Fruit fly (Drosophila melanogaster) whole organism: Measurements from ENCODE around the gene mRpL51.

Experiments
- CG8478 ChIP-seq: fragments of >200 bp; optimal IDR thresholded peaks from 2 replicates; lab custom pipeline; 2018; ENCODE audit warnings: inconsistent platforms
- Dll ChIP-seq: fragments of >200 bp; optimal IDR thresholded peaks from 2 replicates; lab custom pipeline; 2017
- EcR ChIP-seq, 2 experiments: fragments of >200 bp; optimal IDR thresholded peaks; 2 replicates each; lab custom pipeline; 2017; ENCODE audit warnings: missing biosample characterization in 2 of 2, missing genetic modification characterization in 2 of 2, missing genetic modification reagents in 2 of 2
- pan ChIP-seq: fragments of >200 bp; optimal IDR thresholded peaks from 2 replicates; lab custom pipeline; 2017
- psq ChIP-seq: fragments of >200 bp; optimal IDR thresholded peaks from 2 replicates; lab custom pipeline; 2017
- usp ChIP-seq: fragments of >200 bp; optimal IDR thresholded peaks from 2 replicates; lab custom pipeline; 2017; ENCODE audit warnings: missing biosample characterization, missing genetic modification characterization, mixed read lengths

The mRpL51 gene

dm6 chr2L:8522781-8523180, 5.6 kb upstream of the mRpL51 start:
- TF ChIP-seq EcR (GFP tag; optimal IDR thresholded peaks at IDR 0.05; lab: Kevin White, UChicago), result no peak

- TF ChIP-seq pan (lab: Kevin White, UChicago) (no peak), CG8478 (lab: Kevin White, UChicago) (no peak), EcR (GFP tag; optimal IDR thresholded peaks at IDR 0.05; lab: Kevin White, UChicago) (no peak), usp (GFP tag; lab: Kevin White, UChicago) (no peak), Dll (no peak), psq (lab: Kevin White, UChicago) (no peak)
Observed at dm6 chr2L:8521724-8522309, 4.6 kb upstream of the mRpL51 start, which contains the start of gene Acer. Gene Acer, plus strand, starts transcription at chr2L:8521933.

dm6 chr2L:8519390-8519789, 2.2 kb upstream of the mRpL51 start, which contains the start of gene Sgp:
Gene Sgp, plus strand, starts transcription at chr2L:8519690.
- TF ChIP-seq Dll (no peak), pan (lab: Kevin White, UChicago) (no peak), EcR (GFP tag; optimal IDR thresholded peaks at IDR 0.05; lab: Kevin White, UChicago) (no peak), CG8478 (lab: Kevin White, UChicago) (no peak)

- no peak for TF ChIP-seq usp (GFP tag; lab: Kevin White, UChicago)
- TF ChIP-seq CG8478 (lab: Kevin White, UChicago), result no peak
- TF ChIP-seq pan (lab: Kevin White, UChicago), result no peak
- TF ChIP-seq psq (lab: Kevin White, UChicago), result no peak
- TF ChIP-seq Dll, result no peak
- no peak for TF ChIP-seq EcR (GFP tag; optimal IDR thresholded peaks at IDR 0.05; lab: Kevin White, UChicago)
Observed at dm6 chr2L:8514748-8515147, 2.4 kb downstream of the mRpL51 start, which contains the start of the genes CG13097 and PIG-U. Gene CG13097, minus strand, starts transcription at chr2L:8514868. Gene PIG-U, plus strand, starts transcription at chr2L:8515096.

- TF ChIP-seq usp (GFP tag; lab: Kevin White, UChicago) (no peak), CG8478 (lab: Kevin White, UChicago) (no peak), EcR (GFP tag; optimal IDR thresholded peaks at IDR 0.05; lab: Kevin White, UChicago) (no peak), psq (lab: Kevin White, UChicago) (no peak), Dll (no peak), pan (lab: Kevin White, UChicago) (no peak)
Observed at dm6 chr2L:8511723-8512122, 5.5 kb downstream of the mRpL51 start, which contains the start of gene CG13096. Gene CG13096, minus strand, starts transcription at chr2L:8511866.

- TF ChIP-seq Dll (no peak), CG8478 (lab: Kevin White, UChicago) (no peak), psq (lab: Kevin White, UChicago) (no peak), pan (lab: Kevin White, UChicago) (no peak), EcR (GFP tag; optimal IDR thresholded peaks at IDR 0.05; lab: Kevin White, UChicago) (no peak), usp (GFP tag; lab: Kevin White, UChicago) (no peak)
Observed at dm6 chr2L:8506729-8507128, 10.5 kb downstream of the mRpL51 start, which contains the start of gene Dh31. Gene Dh31, minus strand, starts transcription at chr2L:8506845.

- no peak for TF ChIP-seq Dll
- TF ChIP-seq CG8478 (lab: Kevin White, UChicago), result no peak
- TF ChIP-seq EcR (GFP tag; optimal IDR thresholded peaks at IDR 0.05; lab: Kevin White, UChicago), result no peak
- no peak for TF ChIP-seq psq (lab: Kevin White, UChicago)
- TF ChIP-seq usp (GFP tag; lab: Kevin White, UChicago), result no peak
- TF ChIP-seq pan (lab: Kevin White, UChicago), result no peak
Observed at dm6 chr2L:8496269-8496668, 20.9 kb downstream of the mRpL51 start, which contains the start of gene Bace. Gene Bace, minus strand, starts transcription at chr2L:8496307.

dm6 chr2L:8490439-8490838, 26.7 kb downstream of the mRpL51 start, which contains the start of gene CG43400:
Gene CG43400, plus strand, starts transcription at chr2L:8490739.
- TF ChIP-seq CG8478 (lab: Kevin White, UChicago) (no peak), usp (GFP tag; lab: Kevin White, UChicago) (no peak), psq (lab: Kevin White, UChicago) (no peak), EcR (GFP tag; optimal IDR thresholded peaks at IDR 0.05; lab: Kevin White, UChicago) (no peak), Dll (no peak), pan (lab: Kevin White, UChicago) (no peak)

dm6 chr2L:8488735-8489134, 28.4 kb downstream of the mRpL51 start, which contains the start of gene CG13088:
Gene CG13088, plus strand, starts transcription at chr2L:8488981.
- TF ChIP-seq usp (GFP tag; lab: Kevin White, UChicago) (no peak), CG8478 (lab: Kevin White, UChicago) (no peak), Dll (no peak), psq (lab: Kevin White, UChicago) (no peak), EcR (GFP tag; optimal IDR thresholded peaks at IDR 0.05; lab: Kevin White, UChicago) (no peak), pan (lab: Kevin White, UChicago) (no peak)

dm6 chr2L:8485562-8485961, 31.6 kb downstream of the mRpL51 start:
- no peak for TF ChIP-seq pan (lab: Kevin White, UChicago)
- TF ChIP-seq usp (GFP tag; lab: Kevin White, UChicago), result no peak
- no peak for TF ChIP-seq EcR (GFP tag; optimal IDR thresholded peaks at IDR 0.05; lab: Kevin White, UChicago)
- no peak for TF ChIP-seq CG8478 (lab: Kevin White, UChicago)
- no peak for TF ChIP-seq Dll
- no peak for TF ChIP-seq psq (lab: Kevin White, UChicago)

- no peak for TF ChIP-seq EcR (GFP tag; optimal IDR thresholded peaks at IDR 0.05; lab: Kevin White, UChicago)
- TF ChIP-seq Dll, result no peak
- TF ChIP-seq CG8478 (lab: Kevin White, UChicago), result no peak
- no peak for TF ChIP-seq pan (lab: Kevin White, UChicago)
- no peak for TF ChIP-seq psq (lab: Kevin White, UChicago)
- no peak for TF ChIP-seq usp (GFP tag; lab: Kevin White, UChicago)
Observed at dm6 chr2L:8481623-8482424, 35.4 kb downstream of the mRpL51 start, which contains the start of gene CG43796. Gene CG43796, plus strand, starts transcription at chr2L:8482374.
